Fruit fly (Drosophila melanogaster): ENCODE data around the gene Or1a.

Or1a gene

dm6 chrX:345246-345645 is 30.3 kb downstream of the Or1a start (continued):
- TF ChIP-seq pum (GFP tag; optimal IDR thresholded peaks at IDR 0.05) = no peak
- no peak for TF ChIP-seq Side (GFP tag; optimal IDR thresholded peaks at IDR 0.05)
- TF ChIP-seq mld (GFP tag; IDR thresholded peaks at IDR 0.05; ENCODE audit: partially characterized antibody) = no peak
- TF ChIP-seq tx (GFP tag; optimal IDR thresholded peaks at IDR 0.05) = no peak
- no peak for TF ChIP-seq CG17568 (GFP tag; optimal IDR thresholded peaks at IDR 0.05)
- no peak for TF ChIP-seq Jarid2 (GFP tag; optimal IDR thresholded peaks at IDR 0.05)
- no peak for TF ChIP-seq lbe (GFP tag; optimal IDR thresholded peaks at IDR 0.05)
- TF ChIP-seq CG13624 (GFP tag; optimal IDR thresholded peaks at IDR 0.05) = peak; percentile 18
- TF ChIP-seq CG10979 (tag; optimal IDR thresholded peaks at IDR 0.05) = no peak
- TF ChIP-seq ems (GFP tag; optimal IDR thresholded peaks at IDR 0.05) = no peak
- TF ChIP-seq sens (GFP tag) = peak; percentile 83
- no peak for TF ChIP-seq CG34376 (GFP tag; optimal IDR thresholded peaks at IDR 0.05)
- no peak for TF ChIP-seq CG12071 (GFP tag; optimal IDR thresholded peaks at IDR 0.05)
- no peak for TF ChIP-seq Taf1 (GFP tag; IDR thresholded peaks at IDR 0.05)
- no peak for TF ChIP-seq sr (GFP tag; IDR thresholded peaks at IDR 0.05)
- peak; percentile 10 for TF ChIP-seq CG17385 (GFP tag; optimal IDR thresholded peaks at IDR 0.05)
- no peak for TF ChIP-seq CG43689 (GFP tag; IDR thresholded peaks at IDR 0.05)
- no peak for TF ChIP-seq dan (GFP tag; IDR thresholded peaks at IDR 0.05)
- no peak for TF ChIP-seq CkIIα-i1 (GFP tag; IDR thresholded peaks at IDR 0.05)
- TF ChIP-seq CG11695 (GFP tag; IDR thresholded peaks at IDR 0.05) = 0 out of 3 replicates have a peak, but pooled peaks have one; percentile 13
- TF ChIP-seq lab (GFP tag; optimal IDR thresholded peaks at IDR 0.05) = peak; percentile 21
- TF ChIP-seq pzg (GFP tag; optimal IDR thresholded peaks at IDR 0.05) = no peak
- TF ChIP-seq CG2120 (GFP tag; optimal IDR thresholded peaks at IDR 0.05) = peak; percentile 22
- no peak for TF ChIP-seq abd-A (tag; optimal IDR thresholded peaks at IDR 0.05)
- no peak for TF ChIP-seq CG12769 (tag; optimal IDR thresholded peaks at IDR 0.05)
- TF ChIP-seq luna (GFP tag; optimal IDR thresholded peaks at IDR 0.05) = no peak
- no peak for TF ChIP-seq Sry-β (GFP tag; optimal IDR thresholded peaks at IDR 0.05)
- no peak for TF ChIP-seq ind (GFP tag; optimal IDR thresholded peaks at IDR 0.05)
- TF ChIP-seq HLH54F (GFP tag; optimal IDR thresholded peaks at IDR 0.05) = no peak
- TF ChIP-seq CG11560 (tag; IDR thresholded peaks at IDR 0.05) = no peak
- no peak for TF ChIP-seq CG18476 (GFP tag; optimal IDR thresholded peaks at IDR 0.05)
- TF ChIP-seq CG7357 (GFP tag; IDR thresholded peaks at IDR 0.05) = no peak
- TF ChIP-seq CG9876 (GFP tag; optimal IDR thresholded peaks at IDR 0.05) = no peak
- no peak for TF ChIP-seq C15 (GFP tag; IDR thresholded peaks at IDR 0.05)
- peak; percentile 37 for TF ChIP-seq CG15269 (tag; optimal IDR thresholded peaks at IDR 0.05)
- no peak for TF ChIP-seq Eip74EF (GFP tag; optimal IDR thresholded peaks at IDR 0.05)
- no peak for TF ChIP-seq MTF-1 (GFP tag; optimal IDR thresholded peaks at IDR 0.05; ENCODE audit: borderline replicate concordance)
- no peak for TF ChIP-seq gce (GFP tag; IDR thresholded peaks at IDR 0.05)
- no peak for TF ChIP-seq dati (GFP tag; IDR thresholded peaks at IDR 0.05)
- TF ChIP-seq CG6791 (GFP tag; IDR thresholded peaks at IDR 0.05; ENCODE audit: partially characterized antibody) = no peak
- TF ChIP-seq Lpt (GFP tag; optimal IDR thresholded peaks at IDR 0.05) = no peak
- no peak for TF ChIP-seq dm (GFP tag; optimal IDR thresholded peaks at IDR 0.05)
- no peak for TF ChIP-seq CG4707 (GFP tag; optimal IDR thresholded peaks at IDR 0.05)
- TF ChIP-seq pan (optimal IDR thresholded peaks at IDR 0.05) = no peak
- TF ChIP-seq pan (GFP tag; optimal IDR thresholded peaks at IDR 0.05 in 1 of 2, IDR thresholded peaks at IDR 0.05 in 1 of 2) = no peak
- TF ChIP-seq ken (GFP tag; IDR thresholded peaks at IDR 0.05) = no peak
- no peak for TF ChIP-seq CG11723 (GFP tag; optimal IDR thresholded peaks at IDR 0.05)
- no peak for TF ChIP-seq NfI (GFP tag; optimal IDR thresholded peaks at IDR 0.05)
- no peak for TF ChIP-seq sima (GFP tag; optimal IDR thresholded peaks at IDR 0.05)
- TF ChIP-seq scrt (GFP tag; optimal IDR thresholded peaks at IDR 0.05) = no peak
- TF ChIP-seq HmgZ (tag; optimal IDR thresholded peaks at IDR 0.05) = no peak
- TF ChIP-seq wek (GFP tag; optimal IDR thresholded peaks at IDR 0.05) = no peak
